Worm (Caenorhabditis elegans) whole organism, L2 larva: ENCODE data around the gene glrx-3.
"Not testable (repeated sequence)": the region's sequence is repeated elsewhere in the genome, so short reads cannot be mapped to it uniquely, and the experiment has no call there.

ENCODE experiments used
- R02D3.7 ChIP-seq: fragments of 150-350 bp; optimal IDR thresholded peaks from 2 replicates; lab custom pipeline; 2014; ENCODE audit warnings: missing biosample characterization, missing genetic modification characterization
- ZK546.5 ChIP-seq: sonication (generic microtip); optimal IDR thresholded peaks from 2 replicates; lab custom pipeline; 2017; ENCODE audit warnings: missing biosample characterization, missing genetic modification characterization
- elt-1 ChIP-seq: fragments of 150-350 bp; optimal IDR thresholded peaks from 2 replicates; lab custom pipeline; 2014; ENCODE audit warnings: missing biosample characterization, missing genetic modification characterization
- lin-39 ChIP-seq: fragments of 150-350 bp; optimal IDR thresholded peaks from 2 replicates; lab custom pipeline; 2014; ENCODE audit warnings: missing biosample characterization, missing genetic modification reagents, missing genetic modification characterization
- mab-5 ChIP-seq: fragments of 150-350 bp; optimal IDR thresholded peaks from 2 replicates; lab custom pipeline; 2014; ENCODE audit warnings: missing biosample characterization, missing genetic modification characterization
- nhr-21 ChIP-seq: fragments of 150-350 bp; optimal IDR thresholded peaks from 2 replicates; lab custom pipeline; 2014; ENCODE audit warnings: missing biosample characterization, missing genetic modification characterization
- unc-55 ChIP-seq: fragments of 150-350 bp; sonication (generic microtip); optimal IDR thresholded peaks from 3 replicates; lab custom pipeline; 2014; ENCODE audit warnings: missing biosample characterization, missing genetic modification reagents, missing genetic modification characterization
- unc-62 ChIP-seq: fragments of 150-350 bp; optimal IDR thresholded peaks from 2 replicates; lab custom pipeline; 2014; ENCODE audit warnings: missing biosample characterization, missing genetic modification reagents, missing genetic modification characterization

DNA sequence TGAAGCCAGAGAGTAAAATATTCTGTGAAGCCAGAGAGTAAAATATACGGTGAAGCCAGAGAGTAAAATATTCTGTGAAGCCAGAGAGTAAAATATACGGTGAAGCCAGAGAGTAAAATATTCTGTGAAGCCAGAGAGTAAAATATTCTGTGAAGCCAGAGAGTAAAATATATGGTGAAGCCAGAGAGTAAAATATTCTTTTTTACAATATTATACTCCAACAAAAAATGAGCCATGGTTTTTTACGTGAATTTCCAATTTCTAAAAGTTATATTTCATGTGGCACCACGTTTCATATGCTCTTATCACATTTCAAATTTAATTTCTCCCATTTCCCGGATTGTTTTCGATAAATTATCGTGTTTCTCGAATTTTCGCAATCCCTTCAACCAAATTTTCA lies 4.6 kb downstream of the glrx-3 start, which contains the start of gene irld-1:
- TF ChIP-seq unc-55; unc-62 (GFP tag; lab: Kevin White, UChicago); R02D3.7 (tag; lab: Kevin White, UChicago); lin-39; nhr-21 (tag; lab: Kevin White, UChicago); ZK546.5 (tag; lab: Kevin White, UChicago); mab-5; elt-1: not testable (repeated sequence)
